Fruit fly (Drosophila melanogaster) whole organism, prepupa: ENCODE measurements around the gene Ets21C.
A peak's percentile ranks its signal among the peaks of the same experiment; 100 is the strongest.

Experiments
- Blimp-1 ChIP-seq: fragments of 200-800 bp; sonication (Bioruptor generic); optimal IDR thresholded peaks from 3 replicates; lab custom pipeline; 2017; ENCODE audit warnings: missing biosample characterization, missing genetic modification characterization, mild to moderate bottlenecking, moderate library complexity, missing genetic modification reagents
- CG10631 ChIP-seq: fragments of 200-800 bp; sonication (Bioruptor generic); optimal IDR thresholded peaks from 2 replicates; lab custom pipeline; 2016; ENCODE audit warnings: missing biosample characterization, missing genetic modification characterization
- CG10669 ChIP-seq: fragments of 200-800 bp; sonication (Bioruptor generic); optimal IDR thresholded peaks from 3 replicates; lab custom pipeline; 2018; ENCODE audit warnings: missing biosample characterization, mild to moderate bottlenecking, missing genetic modification characterization, moderate library complexity
- CG11294 ChIP-seq: fragments of 200-800 bp; sonication (Bioruptor generic); IDR thresholded peaks from 2 replicates; pipeline ENCODE4 v1.3.6; 2022; ENCODE audit warnings: missing biosample characterization, missing genetic modification characterization
- CG16779 ChIP-seq: fragments of 200-800 bp; sonication (Bioruptor generic); optimal IDR thresholded peaks from 3 replicates; lab custom pipeline; 2017; ENCODE audit warnings: missing biosample characterization, mild to moderate bottlenecking, missing genetic modification characterization
- CG3032 ChIP-seq: fragments of 200-800 bp; optimal IDR thresholded peaks from 2 replicates; lab custom pipeline; 2019; ENCODE audit warnings: missing biosample characterization, mild to moderate bottlenecking, missing genetic modification characterization, moderate library complexity
- CG31627 ChIP-seq: fragments of 200-800 bp; sonication (Bioruptor generic); optimal IDR thresholded peaks from 3 replicates; lab custom pipeline; 2016; ENCODE audit warnings: missing biosample characterization, missing genetic modification characterization
- CG32006 ChIP-seq: fragments of 200-800 bp; sonication (Bioruptor generic); optimal IDR thresholded peaks from 3 replicates; lab custom pipeline; 2017; ENCODE audit warnings: missing biosample characterization, mild to moderate bottlenecking, missing genetic modification characterization
- CG34406 ChIP-seq: fragments of 200-800 bp; sonication (Bioruptor generic); optimal IDR thresholded peaks from 3 replicates; lab custom pipeline; 2016; ENCODE audit warnings: missing biosample characterization, missing genetic modification characterization
- CG3919 ChIP-seq: fragments of 200-800 bp; sonication (Bioruptor generic); optimal IDR thresholded peaks from 3 replicates; lab custom pipeline; 2016; ENCODE audit warnings: missing biosample characterization, missing genetic modification characterization
- CG4318 ChIP-seq: fragments of 200-800 bp; sonication (Bioruptor generic); optimal IDR thresholded peaks from 3 replicates; lab custom pipeline; 2017; ENCODE audit warnings: missing biosample characterization, mild to moderate bottlenecking, missing genetic modification characterization
- CG6163 ChIP-seq: fragments of 200-800 bp; sonication (Bioruptor generic); IDR thresholded peaks from 3 replicates; pipeline ENCODE4 v1.3.6; 2022; ENCODE audit warnings: missing biosample characterization, missing genetic modification characterization
- CG6276 ChIP-seq: fragments of 200-800 bp; sonication (Bioruptor generic); optimal IDR thresholded peaks from 2 replicates; lab custom pipeline; 2017; ENCODE audit warnings: missing biosample characterization, mild to moderate bottlenecking, missing genetic modification characterization
- CG6854 ChIP-seq: fragments of 200-800 bp; sonication (Bioruptor generic); optimal IDR thresholded peaks from 2 replicates; lab custom pipeline; 2017; ENCODE audit warnings: missing biosample characterization, mild to moderate bottlenecking, missing genetic modification characterization
- CG7368 ChIP-seq: fragments of 200-800 bp; sonication (Bioruptor generic); optimal IDR thresholded peaks from 3 replicates; lab custom pipeline; 2016; ENCODE audit warnings: missing biosample characterization, missing genetic modification characterization
- CG8119 ChIP-seq: fragments of 200-800 bp; sonication (Bioruptor generic); IDR thresholded peaks from 3 replicates; pipeline ENCODE4 v1.3.6; 2022; ENCODE audit warnings: missing biosample characterization, missing genetic modification characterization
- CG8632 ChIP-seq: fragments of 200-800 bp; sonication (Bioruptor generic); optimal IDR thresholded peaks from 3 replicates; lab custom pipeline; 2016; ENCODE audit warnings: missing biosample characterization, missing genetic modification characterization
- CG9139 ChIP-seq: fragments of 200-800 bp; sonication (Bioruptor generic); optimal IDR thresholded peaks from 3 replicates; lab custom pipeline; 2017; ENCODE audit warnings: missing biosample characterization, mild to moderate bottlenecking, missing genetic modification characterization
- Eip75B ChIP-seq: fragments of 200-800 bp; sonication (Bioruptor generic); optimal IDR thresholded peaks from 3 replicates; lab custom pipeline; 2016; ENCODE audit warnings: missing biosample characterization, missing genetic modification characterization
- Eip78C ChIP-seq: fragments of 200-800 bp; sonication (Bioruptor generic); peaks from one replicate; lab custom pipeline; 2016; ENCODE audit warnings: missing biosample characterization, missing genetic modification characterization
- Eip93F ChIP-seq: fragments of 200-800 bp; sonication (Bioruptor generic); optimal IDR thresholded peaks from 2 replicates; lab custom pipeline; 2016; ENCODE audit warnings: missing biosample characterization, mild to moderate bottlenecking, missing genetic modification characterization
- Ets21C ChIP-seq: fragments of 200-800 bp; sonication (Bioruptor generic); optimal IDR thresholded peaks from 3 replicates; lab custom pipeline; 2016; ENCODE audit warnings: missing biosample characterization, missing genetic modification characterization
- Ets96B ChIP-seq: fragments of 200-800 bp; optimal IDR thresholded peaks from 2 replicates; lab custom pipeline; 2019; ENCODE audit warnings: missing biosample characterization, mild to moderate bottlenecking, missing genetic modification characterization, moderate library complexity
- Gug ChIP-seq: fragments of 200-800 bp; sonication (Bioruptor generic); IDR thresholded peaks from 2 replicates; pipeline ENCODE4 v1.3.6; 2022; ENCODE audit warnings: missing biosample characterization, missing genetic modification characterization
- Hr38 ChIP-seq: sonication (Bioruptor generic); optimal IDR thresholded peaks from 2 replicates; lab custom pipeline; 2016; ENCODE audit warnings: missing biosample characterization, missing genetic modification characterization
- Hr39 ChIP-seq: fragments of 200-800 bp; sonication (Bioruptor generic); optimal IDR thresholded peaks from 2 replicates; lab custom pipeline; 2016; ENCODE audit warnings: missing biosample characterization, missing genetic modification characterization
- Hr4 ChIP-seq: fragments of 200-800 bp; sonication (Bioruptor generic); optimal IDR thresholded peaks from 3 replicates; lab custom pipeline; 2016; ENCODE audit warnings: missing biosample characterization, missing genetic modification characterization
- Lpt ChIP-seq: fragments of 200-800 bp; sonication (Bioruptor generic); optimal IDR thresholded peaks from 3 replicates; lab custom pipeline; 2016; ENCODE audit warnings: missing biosample characterization, missing genetic modification characterization
- Met ChIP-seq: fragments of 200-800 bp; sonication (Bioruptor generic); optimal IDR thresholded peaks from 3 replicates; lab custom pipeline; 2016; ENCODE audit warnings: missing biosample characterization, missing genetic modification characterization
- OdsH ChIP-seq: fragments of 200-800 bp; sonication (Bioruptor generic); optimal IDR thresholded peaks from 3 replicates; lab custom pipeline; 2016; ENCODE audit warnings: missing biosample characterization, missing genetic modification characterization
- Smox ChIP-seq: fragments of 200-800 bp; sonication (Bioruptor generic); optimal IDR thresholded peaks from 3 replicates; lab custom pipeline; 2016; ENCODE audit warnings: missing biosample characterization, missing genetic modification characterization
- Sox102F ChIP-seq: fragments of 200-800 bp; sonication (Bioruptor generic); optimal IDR thresholded peaks from 2 replicates; lab custom pipeline; 2016; ENCODE audit warnings: missing biosample characterization, mild to moderate bottlenecking, missing genetic modification characterization
- Sox14 ChIP-seq: fragments of 200-800 bp; sonication (Bioruptor generic); optimal IDR thresholded peaks from 3 replicates; lab custom pipeline; 2016; ENCODE audit warnings: missing biosample characterization, missing genetic modification characterization
- Sox15 ChIP-seq: fragments of 200-800 bp; sonication (Bioruptor generic); optimal IDR thresholded peaks from 3 replicates; lab custom pipeline; 2016; ENCODE audit warnings: missing biosample characterization, missing genetic modification characterization
- achi ChIP-seq: fragments of 200-800 bp; sonication (Bioruptor generic); optimal IDR thresholded peaks from 3 replicates; lab custom pipeline; 2016; ENCODE audit warnings: missing biosample characterization, missing genetic modification characterization
- acj6 ChIP-seq: fragments of 200-800 bp; sonication (Bioruptor generic); optimal IDR thresholded peaks from 3 replicates; lab custom pipeline; 2016; ENCODE audit warnings: missing biosample characterization, missing genetic modification characterization
- cyc ChIP-seq: fragments of 200-800 bp; sonication (Bioruptor generic); optimal IDR thresholded peaks from 3 replicates; lab custom pipeline; 2016; ENCODE audit warnings: missing biosample characterization, missing genetic modification characterization
- dac ChIP-seq: fragments of 200-800 bp; sonication (Bioruptor generic); optimal IDR thresholded peaks from 2 replicates; lab custom pipeline; 2017; ENCODE audit warnings: missing biosample characterization, mild to moderate bottlenecking, missing genetic modification characterization
- eg ChIP-seq: fragments of 200-800 bp; sonication (Bioruptor generic); IDR thresholded peaks from 3 replicates; pipeline ENCODE4 v1.3.6; 2022; ENCODE audit warnings: missing biosample characterization, missing genetic modification characterization
- esn ChIP-seq: fragments of 200-800 bp; sonication (Bioruptor generic); optimal IDR thresholded peaks from 2 replicates; lab custom pipeline; 2016; ENCODE audit warnings: missing biosample characterization, mild to moderate bottlenecking, missing genetic modification characterization, moderate library complexity
- fd59A ChIP-seq: fragments of 200-800 bp; sonication (Bioruptor generic); optimal IDR thresholded peaks from 2 replicates; lab custom pipeline; 2017; ENCODE audit warnings: missing biosample characterization, mild to moderate bottlenecking, missing genetic modification characterization, missing genetic modification reagents
- fd85E ChIP-seq: fragments of 200-800 bp; sonication (Bioruptor generic); optimal IDR thresholded peaks from 3 replicates; lab custom pipeline; 2016; ENCODE audit warnings: missing biosample characterization, missing genetic modification characterization
- fkh ChIP-seq: fragments of 200-800 bp; sonication (Bioruptor generic); optimal IDR thresholded peaks from 3 replicates; lab custom pipeline; 2017; ENCODE audit warnings: missing biosample characterization, mild to moderate bottlenecking, missing genetic modification characterization, moderate library complexity
- lz ChIP-seq: fragments of 200-800 bp; sonication (Bioruptor generic); optimal IDR thresholded peaks from 3 replicates; lab custom pipeline; 2016; ENCODE audit warnings: missing biosample characterization, missing genetic modification characterization
- net ChIP-seq: fragments of 200-800 bp; sonication (Bioruptor generic); optimal IDR thresholded peaks from 3 replicates; lab custom pipeline; 2016; ENCODE audit warnings: missing biosample characterization, missing genetic modification characterization
- pdm3 ChIP-seq: fragments of 200-800 bp; sonication (Bioruptor generic); optimal IDR thresholded peaks from 3 replicates; lab custom pipeline; 2016; ENCODE audit warnings: missing biosample characterization, missing genetic modification characterization
- spab ChIP-seq: fragments of 200-800 bp; sonication (Bioruptor generic); optimal IDR thresholded peaks from 2 replicates; lab custom pipeline; 2017; ENCODE audit warnings: missing biosample characterization, mild to moderate bottlenecking, missing genetic modification characterization, missing genetic modification reagents
- svp ChIP-seq: fragments of 200-800 bp; sonication (Bioruptor generic); peaks from one replicate; lab custom pipeline; 2016; ENCODE audit warnings: missing biosample characterization, missing genetic modification characterization
- topi ChIP-seq: fragments of 200-800 bp; sonication (Bioruptor generic); optimal IDR thresholded peaks from 3 replicates; lab custom pipeline; 2016; ENCODE audit warnings: missing biosample characterization, missing genetic modification characterization
- vri ChIP-seq: fragments of 200-800 bp; sonication (Bioruptor generic); optimal IDR thresholded peaks from 3 replicates; lab custom pipeline; 2016; ENCODE audit warnings: missing biosample characterization, mild to moderate bottlenecking, missing genetic modification characterization

The Ets21C gene

dm6 chr2L:552432-552929 is at the start of gene Ets21C (continued):
- peak; percentile 8 for TF ChIP-seq esn (GFP tag; lab: Kevin White, UChicago)
- TF ChIP-seq CG10631 (GFP tag; lab: Kevin White, UChicago): no peak
- no peak for TF ChIP-seq dac (GFP tag; lab: Kevin White, UChicago)
- TF ChIP-seq Ets21C (GFP tag; lab: Kevin White, UChicago): no peak
- TF ChIP-seq Eip93F (GFP tag; lab: Kevin White, UChicago): no peak
- peak; percentile 66; the same call in 2 of the 3 replicates for TF ChIP-seq CG6163 (GFP tag; lab: Robert Waterston, UW)
- peak; percentile 24 for TF ChIP-seq CG3919
- no peak for TF ChIP-seq CG32006

DNA sequence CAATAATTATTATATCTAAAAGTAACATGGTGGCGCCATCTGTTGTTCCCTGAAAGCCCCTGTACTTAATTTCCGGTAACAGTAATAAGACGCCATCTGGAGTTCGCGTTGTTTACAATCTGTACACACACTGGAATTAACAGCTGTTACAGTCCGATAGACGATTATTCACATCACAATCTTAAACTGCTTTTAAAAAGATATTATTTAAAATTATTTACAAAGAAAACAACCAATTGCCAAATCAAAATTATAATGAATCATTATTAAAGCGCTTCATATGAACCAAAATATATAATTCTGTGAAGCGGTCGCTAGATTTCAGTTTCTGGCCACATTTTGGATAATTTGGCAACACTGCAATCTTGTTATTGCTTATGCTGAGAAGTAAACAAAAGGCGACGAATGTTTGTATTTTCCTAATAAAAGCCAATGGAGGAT is 49.7 kb upstream of the Ets21C start, which contains the start of gene CG13689:
CG13689 (plus strand) TSS at position 375 of the 441 bp plus-strand sequence.
- TF ChIP-seq CG7368 (GFP tag; lab: Kevin White, UChicago) (no peak), Hr4 (GFP tag; lab: Kevin White, UChicago) (peak; percentile 58), Sox15 (GFP tag; lab: Kevin White, UChicago) (no peak), pdm3 (peak; percentile 56), Sox14 (GFP tag; lab: Kevin White, UChicago) (peak; percentile 46), dac (GFP tag; lab: Kevin White, UChicago) (no peak), fd59A (GFP tag; lab: Kevin White, UChicago) (no peak), CG6276 (no peak), CG32006 (no peak), CG3919 (peak; percentile 27), CG10631 (GFP tag; lab: Kevin White, UChicago) (peak; percentile 46), Ets96B (tag; lab: Kevin White, UChicago) (no peak), acj6 (GFP tag; lab: Kevin White, UChicago) (peak; percentile 31), CG31627 (GFP tag; lab: Kevin White, UChicago) (peak; percentile 56), Hr38 (GFP tag; lab: Kevin White, UChicago) (no peak), CG6163 (GFP tag; lab: Robert Waterston, UW) (no peak), CG4318 (GFP tag; lab: Kevin White, UChicago) (no peak), CG8119 (GFP tag; lab: Robert Waterston, UW) (no peak), Hr39 (peak; percentile 51), Blimp-1 (GFP tag; lab: Kevin White, UChicago) (no peak), Eip75B (GFP tag; lab: Kevin White, UChicago) (peak; percentile 11), fkh (GFP tag; lab: Kevin White, UChicago) (peak; percentile 90), eg (GFP tag; lab: Robert Waterston, UW) (no peak), achi (no peak), CG3032 (tag; lab: Kevin White, UChicago) (no peak), CG11294 (no peak), Gug (GFP tag; lab: Robert Waterston, UW) (no peak), spab (GFP tag; lab: Kevin White, UChicago) (no peak), CG10669 (GFP tag; lab: Kevin White, UChicago) (no peak), CG8632 (GFP tag; lab: Kevin White, UChicago) (no peak), svp (GFP tag; lab: Kevin White, UChicago) (peak; percentile 61), CG9139 (GFP tag; lab: Kevin White, UChicago) (no peak), Eip93F (GFP tag; lab: Kevin White, UChicago) (no peak), Eip78C (GFP tag; lab: Kevin White, UChicago) (peak; percentile 82), Lpt (no peak), net (GFP tag; lab: Kevin White, UChicago) (peak; percentile 1), Smox (GFP tag; lab: Kevin White, UChicago) (peak; percentile 17), Met (peak; percentile 53), CG6854 (no peak), topi (peak; percentile 28), OdsH (GFP tag; lab: Kevin White, UChicago) (peak; percentile 34), Sox102F (no peak), lz (GFP tag; lab: Kevin White, UChicago) (peak; percentile 44), CG34406 (no peak), CG16779 (tag; lab: Kevin White, UChicago) (no peak), cyc (peak; percentile 45), fd85E (GFP tag; lab: Kevin White, UChicago) (no peak), vri (GFP tag; lab: Kevin White, UChicago) (no peak)
